Worm (Caenorhabditis elegans) whole organism, L4/young adult: Measurements from ENCODE around the gene lpin-1.

Source experiments
- W03F9.2 ChIP-seq: fragments of 150-350 bp; optimal IDR thresholded peaks from 2 replicates; lab custom pipeline; 2014; ENCODE audit warnings: missing biosample characterization, missing genetic modification characterization
- dao-5 ChIP-seq: sonication (generic microtip); optimal IDR thresholded peaks from 2 replicates; lab custom pipeline; 2016; ENCODE audit warnings: missing genotype, missing genetic modification characterization, moderate library complexity, missing compliant biosample characterization
- him-1 ChIP-seq: sonication (generic microtip); optimal IDR thresholded peaks from 2 replicates; lab custom pipeline; 2016; ENCODE audit warnings: missing genotype, missing genetic modification reagents, missing genetic modification characterization, missing compliant biosample characterization

DNA sequence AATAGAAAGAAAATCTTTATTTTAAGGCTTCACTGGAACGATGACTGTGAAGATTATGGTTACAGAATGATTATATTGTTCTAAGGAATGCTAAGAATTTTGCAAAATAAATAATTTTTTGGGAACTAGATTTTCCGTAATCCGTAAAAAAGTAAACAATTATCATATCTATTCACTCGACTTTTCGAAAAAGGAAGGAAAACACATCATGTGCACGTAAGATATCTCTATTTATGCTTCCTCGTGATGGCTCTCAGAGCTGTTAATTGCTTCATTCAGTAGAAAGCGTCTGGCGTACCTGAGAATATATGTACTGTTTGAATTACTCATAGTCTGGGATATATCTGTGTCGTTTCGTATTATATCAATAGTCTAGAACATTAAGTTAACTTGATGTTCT, 34.2 kb downstream of the lpin-1 start, which contains the start of gene srd-11:
- TF ChIP-seq W03F9.2 (tag; lab: Kevin White, UChicago) (no peak), him-1 (tag; lab: Kevin White, UChicago) (no peak), dao-5 (no peak)
